Fruit fly (Drosophila melanogaster) Kc167 (cell line): ENCODE data around the gene prtp.

Source experiments
- Myc ChIP-seq: fragments of >200 bp; optimal IDR thresholded peaks from 2 replicates; lab custom pipeline; 2017; ENCODE audit warnings: missing external identifiers
- Sin3A ChIP-seq: fragments of >200 bp; optimal IDR thresholded peaks from 2 replicates; lab custom pipeline; 2018; ENCODE audit warnings: missing external identifiers
- h ChIP-seq: fragments of >200 bp; optimal IDR thresholded peaks from 3 replicates; lab custom pipeline; 2018; ENCODE audit warnings: missing external identifiers
- insv ChIP-seq: fragments of >200 bp; optimal IDR thresholded peaks from 3 replicates; lab custom pipeline; 2018; ENCODE audit warnings: missing external identifiers
- psq ChIP-seq: fragments of >200 bp; optimal IDR thresholded peaks from 2 replicates; lab custom pipeline; 2017; ENCODE audit warnings: missing external identifiers
- ttk ChIP-seq: sonication (Bioruptor generic); optimal IDR thresholded peaks from 2 replicates; lab custom pipeline; 2017; ENCODE audit warnings: missing external identifiers

Gene prtp

dm6 chrX:11716731-11717326, at the start of gene prtp:
TSS of gene prtp (plus strand) at chrX:11716756.
- no peak for TF ChIP-seq Sin3A (lab: Kevin White, UChicago)
- TF ChIP-seq psq, result no peak
- TF ChIP-seq ttk (lab: Kevin White, UChicago), result no peak
- TF ChIP-seq h, result no peak
- TF ChIP-seq insv, result no peak
- TF ChIP-seq Myc (lab: Kevin White, UChicago), result no peak

dm6 chrX:11678539-11679040, 38.0 kb upstream of the prtp start, which contains the start of the genes Vlet and bif:
TSS of gene Vlet (minus strand) at chrX:11678589.
TSS of gene bif (plus strand) at chrX:11678970.
- no peak for TF ChIP-seq ttk (lab: Kevin White, UChicago)
- no peak for TF ChIP-seq Sin3A (lab: Kevin White, UChicago)
- TF ChIP-seq Myc (lab: Kevin White, UChicago), result no peak
- TF ChIP-seq h, result no peak
- no peak for TF ChIP-seq insv
- TF ChIP-seq psq, result no peak

dm6 chrX:11679461-11679860, 37.1 kb upstream of the prtp start:
- TF ChIP-seq Myc (lab: Kevin White, UChicago), result no peak
- TF ChIP-seq psq, result no peak
- TF ChIP-seq Sin3A (lab: Kevin White, UChicago), result no peak
- TF ChIP-seq ttk (lab: Kevin White, UChicago), result no peak
- TF ChIP-seq insv, result no peak
- TF ChIP-seq h, result no peak

dm6 chrX:11680405-11680804, 36.2 kb upstream of the prtp start:
- TF ChIP-seq Myc (lab: Kevin White, UChicago) (no peak), ttk (lab: Kevin White, UChicago) (no peak), Sin3A (lab: Kevin White, UChicago) (no peak), psq (no peak), insv (no peak), h (no peak)

- TF ChIP-seq ttk (lab: Kevin White, UChicago), result no peak
- no peak for TF ChIP-seq insv
- TF ChIP-seq psq, result no peak
- no peak for TF ChIP-seq h
- TF ChIP-seq Sin3A (lab: Kevin White, UChicago), result no peak
- TF ChIP-seq Myc (lab: Kevin White, UChicago), result no peak
Measured at dm6 chrX:11681558-11682551, 34.7 kb upstream of the prtp start.

dm6 chrX:11683480-11683879, 33.1 kb upstream of the prtp start:
- no peak for TF ChIP-seq psq
- TF ChIP-seq insv, result no peak
- TF ChIP-seq Myc (lab: Kevin White, UChicago), result no peak
- TF ChIP-seq Sin3A (lab: Kevin White, UChicago), result no peak
- TF ChIP-seq h, result no peak
- TF ChIP-seq ttk (lab: Kevin White, UChicago), result no peak

- TF ChIP-seq Sin3A (lab: Kevin White, UChicago) (no peak), ttk (lab: Kevin White, UChicago) (no peak), h (no peak), psq (no peak), Myc (lab: Kevin White, UChicago) (no peak), insv (no peak)
Measured at dm6 chrX:11684462-11684861, 32.1 kb upstream of the prtp start.

- TF ChIP-seq Sin3A (lab: Kevin White, UChicago) (no peak), ttk (lab: Kevin White, UChicago) (no peak), h (no peak), Myc (lab: Kevin White, UChicago) (no peak), psq (no peak), insv (no peak)
Measured at dm6 chrX:11685918-11686640, 30.5 kb upstream of the prtp start.

- TF ChIP-seq ttk (lab: Kevin White, UChicago) (no peak), psq (no peak), insv (no peak), h (no peak), Myc (lab: Kevin White, UChicago) (no peak), Sin3A (lab: Kevin White, UChicago) (no peak)
Measured at dm6 chrX:11686675-11687074, 29.9 kb upstream of the prtp start.

dm6 chrX:11687666-11688492, 28.7 kb upstream of the prtp start:
- no peak for TF ChIP-seq psq
- no peak for TF ChIP-seq Myc (lab: Kevin White, UChicago)
- TF ChIP-seq insv, result no peak
- TF ChIP-seq Sin3A (lab: Kevin White, UChicago), result no peak
- no peak for TF ChIP-seq ttk (lab: Kevin White, UChicago)
- no peak for TF ChIP-seq h

- TF ChIP-seq psq (no peak), Myc (lab: Kevin White, UChicago) (no peak), insv (no peak), ttk (lab: Kevin White, UChicago) (no peak), Sin3A (lab: Kevin White, UChicago) (no peak), h (no peak)
Measured at dm6 chrX:11689669-11690068, 26.9 kb upstream of the prtp start.
